Worm (Caenorhabditis elegans) whole organism, L1 larva: ENCODE measurements around the gene jhdm-1.

Source experiments
- C04F5.9 ChIP-seq: sonication (generic microtip); optimal IDR thresholded peaks from 2 replicates; lab custom pipeline; 2016; ENCODE audit warnings: missing genetic modification characterization, missing compliant biosample characterization
- C16A3.4 ChIP-seq: fragments of 150-350 bp; optimal IDR thresholded peaks from 2 replicates; lab custom pipeline; 2014; ENCODE audit warnings: missing biosample characterization, missing genetic modification characterization
- C34B4.2 ChIP-seq: sonication (generic microtip); optimal IDR thresholded peaks from 2 replicates; lab custom pipeline; 2017; ENCODE audit warnings: mild to moderate bottlenecking, missing genetic modification characterization, missing compliant biosample characterization
- aha-1 ChIP-seq: fragments of 150-350 bp; optimal IDR thresholded peaks from 2 replicates; lab custom pipeline; 2014; ENCODE audit warnings: missing biosample characterization, missing genetic modification characterization
- alr-1 ChIP-seq: fragments of 200-800 bp; sonication (Bioruptor generic); optimal IDR thresholded peaks from 2 replicates; lab custom pipeline; 2018; ENCODE audit warnings: borderline replicate concordance, mild to moderate bottlenecking, missing genetic modification characterization, missing compliant biosample characterization
- ama-1 ChIP-seq: fragments of 150-350 bp; optimal IDR thresholded peaks from 2 replicates; lab custom pipeline; 2014
- blmp-1 ChIP-seq: fragments of 150-350 bp; optimal IDR thresholded peaks from 2 replicates; lab custom pipeline; 2014; ENCODE audit warnings: missing biosample characterization, missing genetic modification characterization
- ceh-63 ChIP-seq: fragments of 200-800 bp; sonication (Bioruptor generic); optimal IDR thresholded peaks from 2 replicates; lab custom pipeline; 2018; ENCODE audit warnings: mild to moderate bottlenecking, missing genetic modification characterization, missing compliant biosample characterization
- ceh-8 ChIP-seq: fragments of 200-800 bp; sonication (Bioruptor generic); optimal IDR thresholded peaks from 2 replicates; lab custom pipeline; 2018; ENCODE audit warnings: mild to moderate bottlenecking, missing genetic modification characterization, moderate library complexity, missing compliant biosample characterization
- ceh-82 ChIP-seq, 3 experiments: fragments of 150-350 bp in 1 of 3; sonication (generic microtip) in 2 of 3; optimal IDR thresholded peaks; 2 replicates each; lab custom pipeline; 2014 to 2017; ENCODE audit warnings: missing biosample characterization in 3 of 3, missing genetic modification characterization in 3 of 3
- ceh-88 ChIP-seq: fragments of 200-800 bp; sonication (Bioruptor generic); IDR thresholded peaks from 2 replicates; pipeline ENCODE4 v1.3.6; 2022; ENCODE audit warnings: missing genetic modification characterization, missing compliant biosample characterization
- ceh-90 ChIP-seq: sonication (generic microtip); optimal IDR thresholded peaks from 2 replicates; lab custom pipeline; 2016; ENCODE audit warnings: missing genetic modification characterization, missing compliant biosample characterization
- ces-1 ChIP-seq: fragments of 150-350 bp; optimal IDR thresholded peaks from 2 replicates; lab custom pipeline; 2014; ENCODE audit warnings: missing biosample characterization, missing genetic modification reagents, missing genetic modification characterization
- dpl-1 ChIP-seq, 3 experiments: fragments of 150-350 bp in 2 of 3; sonication (generic microtip) in 1 of 3; optimal IDR thresholded peaks; 2 replicates each; lab custom pipeline; 2014 to 2017; ENCODE audit warnings: missing biosample characterization in 3 of 3, missing genetic modification characterization in 3 of 3, missing genetic modification reagents in 3 of 3
- dsc-1 ChIP-seq: sonication (generic microtip); optimal IDR thresholded peaks from 2 replicates; lab custom pipeline; 2016; ENCODE audit warnings: mild to moderate bottlenecking, missing genetic modification characterization, missing compliant biosample characterization
- efl-1 ChIP-seq, 4 experiments: fragments of 150-350 bp; optimal IDR thresholded peaks in 3 of 4; peaks in 1 of 4; 1 replicate in 1 of 4; 2 replicates in 3 of 4; lab custom pipeline; 2014; ENCODE audit warnings: missing biosample characterization in 2 of 4, missing genetic modification characterization in 2 of 4, missing genetic modification reagents in 2 of 4
- efl-3 ChIP-seq: fragments of 200-800 bp; sonication (Bioruptor generic); optimal IDR thresholded peaks from 2 replicates; lab custom pipeline; 2018; ENCODE audit warnings: mild to moderate bottlenecking, missing genetic modification characterization, missing compliant biosample characterization
- elt-2 ChIP-seq: sonication (generic microtip); optimal IDR thresholded peaks from 2 replicates; lab custom pipeline; 2016; ENCODE audit warnings: missing genetic modification characterization, mild to moderate bottlenecking, inconsistent platforms, missing compliant biosample characterization, missing genetic modification reagents
- elt-3 ChIP-seq, 6 experiments: fragments of 150-350 bp in 1 of 6; sonication (generic microtip); optimal IDR thresholded peaks; 2 replicates each; lab custom pipeline; 2017 to 2018; ENCODE audit warnings: missing biosample characterization in 6 of 6, missing genetic modification characterization in 6 of 6, inconsistent platforms in 1 of 6
- fkh-8 ChIP-seq: sonication (generic microtip); optimal IDR thresholded peaks from 2 replicates; lab custom pipeline; 2016; ENCODE audit warnings: mild to moderate bottlenecking, missing genetic modification characterization, missing compliant biosample characterization
- fos-1 ChIP-seq: fragments of 150-350 bp; optimal IDR thresholded peaks from 2 replicates; lab custom pipeline; 2014; ENCODE audit warnings: missing biosample characterization, missing genetic modification characterization
- irx-1 ChIP-seq: sonication (generic microtip); optimal IDR thresholded peaks from 2 replicates; lab custom pipeline; 2016; ENCODE audit warnings: missing genetic modification characterization, missing compliant biosample characterization
- lin-13 ChIP-seq: fragments of 150-350 bp; optimal IDR thresholded peaks from 2 replicates; lab custom pipeline; 2014; ENCODE audit warnings: missing biosample characterization, missing genetic modification reagents, missing genetic modification characterization
- lin-14 ChIP-seq: fragments of 200-800 bp; sonication (Bioruptor generic); optimal IDR thresholded peaks from 2 replicates; lab custom pipeline; 2018; ENCODE audit warnings: mild to moderate bottlenecking, missing genetic modification characterization, moderate library complexity, missing compliant biosample characterization
- lin-35 ChIP-seq, 2 experiments: fragments of 150-350 bp; optimal IDR thresholded peaks; 2 replicates each; lab custom pipeline; 2014; ENCODE audit warnings: missing biosample characterization in 2 of 2, missing genetic modification characterization in 2 of 2, missing genetic modification reagents in 2 of 2
- lin-39 ChIP-seq: fragments of 150-350 bp; optimal IDR thresholded peaks from 2 replicates; lab custom pipeline; 2014; ENCODE audit warnings: missing biosample characterization, missing genetic modification reagents, missing genetic modification characterization
- mab-9 ChIP-seq: fragments of 200-800 bp; sonication (Bioruptor generic); IDR thresholded peaks from 2 replicates; pipeline ENCODE4 v1.3.6; 2022; ENCODE audit warnings: missing genetic modification reagents, missing genetic modification characterization, missing compliant biosample characterization
- mdl-1 ChIP-seq, 2 experiments: fragments of 150-350 bp; optimal IDR thresholded peaks; 2 replicates each; lab custom pipeline; 2014 to 2017; ENCODE audit warnings: missing biosample characterization in 2 of 2, missing genetic modification characterization in 2 of 2, inconsistent platforms in 1 of 2
- mep-1 ChIP-seq: fragments of 150-350 bp; optimal IDR thresholded peaks from 2 replicates; lab custom pipeline; 2014; ENCODE audit warnings: missing biosample characterization, missing genetic modification characterization
- nhr-12 ChIP-seq: sonication (generic microtip); optimal IDR thresholded peaks from 2 replicates; lab custom pipeline; 2017; ENCODE audit warnings: missing biosample characterization, missing genetic modification characterization
- nhr-19 ChIP-seq: fragments of 200-800 bp; sonication (Bioruptor generic); conservative IDR thresholded peaks from 2 replicates; pipeline ENCODE4 v1.3.6; 2022; ENCODE audit warnings: missing genetic modification characterization, missing compliant biosample characterization
- nhr-20 ChIP-seq: sonication (generic microtip); optimal IDR thresholded peaks from 2 replicates; lab custom pipeline; 2016; ENCODE audit warnings: mild to moderate bottlenecking, missing genetic modification characterization, missing compliant biosample characterization
- nhr-28 ChIP-seq: fragments of 150-350 bp; optimal IDR thresholded peaks from 2 replicates; lab custom pipeline; 2014; ENCODE audit warnings: missing biosample characterization, missing genetic modification characterization
- nhr-47 ChIP-seq: sonication (generic microtip); optimal IDR thresholded peaks from 2 replicates; lab custom pipeline; 2016; ENCODE audit warnings: mild to moderate bottlenecking, missing genetic modification characterization, moderate library complexity, missing compliant biosample characterization
- nhr-71 ChIP-seq: sonication (generic microtip); optimal IDR thresholded peaks from 2 replicates; lab custom pipeline; 2016; ENCODE audit warnings: mild to moderate bottlenecking, missing genetic modification characterization, moderate library complexity, missing compliant biosample characterization
- nhr-77 ChIP-seq: fragments of 150-350 bp; optimal IDR thresholded peaks from 2 replicates; lab custom pipeline; 2014; ENCODE audit warnings: missing biosample characterization, missing genetic modification characterization
- nhr-85 ChIP-seq: sonication (generic microtip); peaks from one replicate; lab custom pipeline; 2016; ENCODE audit warnings: missing genetic modification characterization, inconsistent platforms, missing compliant biosample characterization
- nhr-90 ChIP-seq: sonication (generic microtip); optimal IDR thresholded peaks from 2 replicates; lab custom pipeline; 2016; ENCODE audit warnings: mild to moderate bottlenecking, missing genetic modification characterization, missing compliant biosample characterization; ENCODE audit not compliant: poor library complexity
- pag-3 ChIP-seq: sonication (generic microtip); optimal IDR thresholded peaks from 2 replicates; lab custom pipeline; 2017; ENCODE audit warnings: missing genetic modification characterization, mild to moderate bottlenecking, missing compliant biosample characterization, antibody characterized with exemption, borderline replicate concordance; ENCODE audit not compliant: insufficient read depth
- pax-3 ChIP-seq: fragments of 200-800 bp; sonication (Bioruptor generic); optimal IDR thresholded peaks from 2 replicates; lab custom pipeline; 2018; ENCODE audit warnings: mild to moderate bottlenecking, missing genetic modification characterization, moderate library complexity, missing compliant biosample characterization
- pqm-1 ChIP-seq: sonication (generic microtip); optimal IDR thresholded peaks from 3 replicates; lab custom pipeline; 2017; ENCODE audit warnings: missing biosample characterization, missing genetic modification characterization
- rnt-1 ChIP-seq: sonication (generic microtip); optimal IDR thresholded peaks from 2 replicates; lab custom pipeline; 2016; ENCODE audit warnings: mild to moderate bottlenecking, missing genetic modification characterization, moderate library complexity, missing compliant biosample characterization
- snpc-4 ChIP-seq: fragments of 150-350 bp; optimal IDR thresholded peaks from 2 replicates; lab custom pipeline; 2014; ENCODE audit warnings: missing biosample characterization, missing genetic modification characterization
- snu-23 ChIP-seq: sonication (generic microtip); optimal IDR thresholded peaks from 2 replicates; lab custom pipeline; 2016; ENCODE audit warnings: missing genetic modification characterization, missing compliant biosample characterization
- sptf-1 ChIP-seq: fragments of 150-350 bp; optimal IDR thresholded peaks from 2 replicates; lab custom pipeline; 2014; ENCODE audit warnings: missing biosample characterization, missing genetic modification characterization
- tbx-2 ChIP-seq: sonication (generic microtip); optimal IDR thresholded peaks from 2 replicates; lab custom pipeline; 2016; ENCODE audit warnings: missing genetic modification characterization, missing compliant biosample characterization
- unc-30 ChIP-seq: sonication (generic microtip); optimal IDR thresholded peaks from 2 replicates; lab custom pipeline; 2017; ENCODE audit warnings: missing biosample characterization, missing genetic modification characterization
- unc-62 ChIP-seq: fragments of 150-350 bp; optimal IDR thresholded peaks from 2 replicates; lab custom pipeline; 2014; ENCODE audit warnings: missing biosample characterization, missing genetic modification reagents, missing genetic modification characterization
- vab-15 ChIP-seq: sonication (generic microtip); optimal IDR thresholded peaks from 2 replicates; lab custom pipeline; 2017; ENCODE audit warnings: missing genotype, mild to moderate bottlenecking, missing genetic modification characterization, missing compliant biosample characterization
- zag-1 ChIP-seq: fragments of 150-350 bp; optimal IDR thresholded peaks from 2 replicates; lab custom pipeline; 2014; ENCODE audit warnings: missing biosample characterization, missing genetic modification characterization
- ztf-11 ChIP-seq, 2 experiments: sonication (generic microtip); optimal IDR thresholded peaks; 2 replicates each; lab custom pipeline; 2016 to 2017; ENCODE audit warnings: missing genetic modification characterization in 2 of 2, missing biosample characterization in 1 of 2, missing compliant biosample characterization in 1 of 2
- ztf-4 ChIP-seq: fragments of 150-350 bp; optimal IDR thresholded peaks from 2 replicates; lab custom pipeline; 2014; ENCODE audit warnings: missing biosample characterization, missing genetic modification characterization

The jhdm-1 gene

ce11 chrIII:6420995-6421404 is 33.3 kb upstream of the jhdm-1 start:
- TF ChIP-seq C04F5.9 (tag; lab: Kevin White, UChicago) (peak; percentile 76), C16A3.4 (no peak), nhr-85 (tag; lab: Kevin White, UChicago) (peak; percentile 99), nhr-20 (tag; lab: Kevin White, UChicago) (peak; percentile 98), zag-1 (tag; lab: Kevin White, UChicago) (no peak), unc-30 (tag; lab: Kevin White, UChicago) (no peak), nhr-28 (tag; lab: Kevin White, UChicago) (no peak), fkh-8 (tag; lab: Kevin White, UChicago) (peak; percentile 92), aha-1 (tag; lab: Kevin White, UChicago) (peak; percentile 59), elt-2 (tag; lab: Kevin White, UChicago) (peak; percentile 95), snpc-4 (tag; lab: Kevin White, UChicago) (peak; percentile 73), nhr-12 (tag; lab: Kevin White, UChicago) (no peak), ceh-8 (GFP tag; lab: Kevin White, UChicago) (peak; percentile 52), mab-9 (GFP tag; lab: Robert Waterston, UW) (peak; percentile 91), dpl-1 (GFP tag; optimal IDR thresholded peaks at IDR 0.05; lab: Kevin White, UChicago) (peak; percentile 59 to 72 (median 69)), ztf-4 (tag; lab: Kevin White, UChicago) (peak; percentile 89), snu-23 (GFP tag; lab: Kevin White, UChicago) (peak; percentile 95), fos-1 (peak; percentile 60), ceh-90 (tag; lab: Kevin White, UChicago) (no peak), ceh-82 (tag; optimal IDR thresholded peaks at IDR 0.05; lab: Kevin White, UChicago) (peak; percentile 72 to 87 (median 81)), blmp-1 (tag; lab: Kevin White, UChicago) (peak; percentile 54), pax-3 (peak; percentile 88), nhr-90 (tag; lab: Kevin White, UChicago) (peak; percentile 98), lin-13 (peak; percentile 63), efl-1 (optimal IDR thresholded peaks at IDR 0.05; lab: Kevin White, UChicago) (peak; percentile 91 to 99), efl-1 (GFP tag; optimal IDR thresholded peaks at IDR 0.05 in 1 of 2; lab: Kevin White, UChicago) (peak; percentile 65 to 98), C34B4.2 (tag; lab: Kevin White, UChicago) (peak; percentile 53), sptf-1 (tag; lab: Kevin White, UChicago) (no peak), tbx-2 (tag; lab: Kevin White, UChicago) (peak; percentile 96), nhr-19 (GFP tag; lab: Robert Waterston, UW) (peak; percentile 96), lin-39 (tag; lab: Kevin White, UChicago) (peak; percentile 67), ceh-63 (GFP tag; lab: Kevin White, UChicago) (no peak), irx-1 (tag; lab: Kevin White, UChicago) (peak; percentile 87), vab-15 (tag; lab: Kevin White, UChicago) (peak; percentile 24), ces-1 (GFP tag; lab: Kevin White, UChicago) (no peak), nhr-77 (tag; lab: Kevin White, UChicago) (peak; percentile 60), pag-3 (tag; lab: Kevin White, UChicago) (no peak), ama-1 (lab: Kevin White, UChicago) (no peak), pqm-1 (no peak), mdl-1 (tag; optimal IDR thresholded peaks at IDR 0.05; lab: Kevin White, UChicago) (peak; percentile 68 to 98), unc-62 (GFP tag; lab: Kevin White, UChicago) (no peak), elt-3 (tag; optimal IDR thresholded peaks at IDR 0.05; lab: Kevin White, UChicago) (peak in 3 of 6 experiments; percentile 20 to 85 (median 78)), rnt-1 (tag; lab: Kevin White, UChicago) (peak; percentile 92), alr-1 (no peak), lin-35 (GFP tag; optimal IDR thresholded peaks at IDR 0.05; lab: Kevin White, UChicago) (peak; percentile 76 to 81), nhr-47 (tag; lab: Kevin White, UChicago) (peak; percentile 97), mep-1 (peak; percentile 78), dsc-1 (tag; lab: Kevin White, UChicago) (peak; percentile 91), lin-14 (GFP tag; lab: Kevin White, UChicago) (peak; percentile 98), efl-3 (GFP tag; lab: Kevin White, UChicago) (peak; percentile 61), ztf-11 (tag; optimal IDR thresholded peaks at IDR 0.05; lab: Kevin White, UChicago) (peak in 1 of 2 experiments; percentile 89), nhr-71 (tag; lab: Kevin White, UChicago) (peak; percentile 99), ceh-88 (GFP tag; lab: Robert Waterston, UW) (peak; percentile 80)
